Worm (Caenorhabditis elegans) whole organism, late embryonic: ENCODE measurements around the gene T25D1.3.

Source experiments
- ceh-9 ChIP-seq: sonication (generic microtip); optimal IDR thresholded peaks from 2 replicates; lab custom pipeline; 2016; ENCODE audit warnings: mild to moderate bottlenecking, missing genetic modification characterization, inconsistent platforms, missing compliant biosample characterization
- pha-4 ChIP-seq: fragments of 150-350 bp; optimal IDR thresholded peaks from 2 replicates; lab custom pipeline; 2018; ENCODE audit warnings: missing biosample characterization, missing genetic modification reagents, missing genetic modification characterization

ce11 chrX:16559387-16559786 lies 53.9 kb downstream of the T25D1.3 start:
- no peak for TF ChIP-seq ceh-9
- no peak for TF ChIP-seq pha-4 (tag; lab: Kevin White, UChicago)
